Fruit fly (Drosophila melanogaster): ENCODE results near the gene Atg4b.

Atg4b gene

dm6 chr3R:15330472-15330871 lies 26.3 kb downstream of the Atg4b start, which contains the start of gene mRpL9 (continued):
- TF ChIP-seq CG1233 (GFP tag; optimal IDR thresholded peaks at IDR 0.05) (no peak), hbn (GFP tag; IDR thresholded peaks at IDR 0.05; ENCODE audit: partially characterized antibody) (no peak), CG1832 (GFP tag; optimal IDR thresholded peaks at IDR 0.05) (no peak), CG34422 (GFP tag; IDR thresholded peaks at IDR 0.05) (no peak), CG2712 (tag; optimal IDR thresholded peaks at IDR 0.05) (peak; percentile 34), ap (GFP tag; IDR thresholded peaks at IDR 0.05) (no peak), CG6175 (GFP tag; IDR thresholded peaks at IDR 0.05) (no peak), CG11247 (GFP tag; IDR thresholded peaks at IDR 0.05) (no peak), wek (GFP tag; optimal IDR thresholded peaks at IDR 0.05) (no peak), CG13296 (GFP tag; optimal IDR thresholded peaks at IDR 0.05) (no peak), CG16779 (GFP tag; IDR thresholded peaks at IDR 0.05) (no peak), esg (GFP tag; conservative IDR thresholded peaks at IDR 0.05) (no peak), CG15696 (tag; optimal IDR thresholded peaks at IDR 0.05) (no peak), CG32767 (GFP tag; IDR thresholded peaks at IDR 0.05) (no peak), pan (optimal IDR thresholded peaks at IDR 0.05) (no peak), pan (GFP tag; optimal IDR thresholded peaks at IDR 0.05 in 1 of 2, IDR thresholded peaks at IDR 0.05 in 1 of 2) (peak in 1 of 2 experiments; percentile 16), CG1602 (GFP tag; optimal IDR thresholded peaks at IDR 0.05) (no peak), fd102C (GFP tag; optimal IDR thresholded peaks at IDR 0.05) (no peak), Lpt (GFP tag; optimal IDR thresholded peaks at IDR 0.05) (no peak), Ptx1 (GFP tag; IDR thresholded peaks at IDR 0.05) (no peak), tll (GFP tag; optimal IDR thresholded peaks at IDR 0.05) (peak in 1 of 2 experiments; percentile 34), CoRest (tag; optimal IDR thresholded peaks at IDR 0.05) (peak; percentile 39), nerfin-2 (GFP tag; IDR thresholded peaks at IDR 0.05; ENCODE audit: partially characterized antibody) (no peak), mld (GFP tag; IDR thresholded peaks at IDR 0.05; ENCODE audit: partially characterized antibody) (no peak), sima (GFP tag; optimal IDR thresholded peaks at IDR 0.05) (no peak), Blimp-1 (GFP tag; optimal IDR thresholded peaks at IDR 0.05) (no peak), row (GFP tag; IDR thresholded peaks at IDR 0.05) (peak; percentile 72), CG2678 (tag; optimal IDR thresholded peaks at IDR 0.05) (no peak), CG1529 (GFP tag; optimal IDR thresholded peaks at IDR 0.05) (no peak), Mes4 (GFP tag; optimal IDR thresholded peaks at IDR 0.05) (no peak), sob (GFP tag; IDR thresholded peaks at IDR 0.05) (peak; percentile 43; the same call in 1 of the 2 replicates), CG4404 (GFP tag; IDR thresholded peaks at IDR 0.05) (no peak), mam (GFP tag; optimal IDR thresholded peaks at IDR 0.05) (peak; percentile 40), disco-r (GFP tag; optimal IDR thresholded peaks at IDR 0.05) (no peak), eyg (GFP tag; optimal IDR thresholded peaks at IDR 0.05) (no peak), CG17328 (GFP tag; IDR thresholded peaks at IDR 0.05) (no peak), ab (GFP tag; optimal IDR thresholded peaks at IDR 0.05) (no peak), Vsx1 (GFP tag; optimal IDR thresholded peaks at IDR 0.05) (no peak), CG7271 (tag; optimal IDR thresholded peaks at IDR 0.05) (no peak), CG8924 (tag; optimal IDR thresholded peaks at IDR 0.05) (no peak), CG14050 (GFP tag; IDR thresholded peaks at IDR 0.05) (no peak), CG11560 (tag; IDR thresholded peaks at IDR 0.05) (no peak), Kr (GFP tag; optimal IDR thresholded peaks at IDR 0.05) (no peak), ci (GFP tag; IDR thresholded peaks at IDR 0.05) (0 out of 3 replicates have a peak, but pooled peaks have one; percentile 37), lola (GFP tag; optimal IDR thresholded peaks at IDR 0.05) (peak in 1 of 3 experiments; percentile 18), YL-1 (GFP tag; optimal IDR thresholded peaks at IDR 0.05) (peak; percentile 58), CG6272 (GFP tag; IDR thresholded peaks at IDR 0.05) (no peak), Sry-β (GFP tag; optimal IDR thresholded peaks at IDR 0.05) (no peak), exex (tag; optimal IDR thresholded peaks at IDR 0.05) (no peak), CG10431 (GFP tag; optimal IDR thresholded peaks at IDR 0.05) (no peak), chif (GFP tag; optimal IDR thresholded peaks at IDR 0.05) (no peak)
